Fruit fly (Drosophila melanogaster) whole organism, embryonic: ENCODE data around the gene CG7333.

ENCODE experiments used
- Asciz ChIP-seq: fragments of 200-800 bp; sonication (Bioruptor generic); optimal IDR thresholded peaks from 2 replicates; lab custom pipeline; 2017; ENCODE audit warnings: missing biosample characterization, mild to moderate bottlenecking, missing genetic modification characterization, missing genetic modification reagents
- Atf-2 ChIP-seq: fragments of 200-800 bp; sonication (Bioruptor generic); optimal IDR thresholded peaks from 2 replicates; lab custom pipeline; 2016; ENCODE audit warnings: missing biosample characterization, missing genetic modification characterization
- CG10543 ChIP-seq: fragments of 200-800 bp; sonication (Bioruptor generic); optimal IDR thresholded peaks from 3 replicates; lab custom pipeline; 2017; ENCODE audit warnings: missing biosample characterization, mild to moderate bottlenecking, missing genetic modification characterization, moderate library complexity
- CG11085 ChIP-seq: fragments of 200-800 bp; sonication (Bioruptor generic); IDR thresholded peaks from 2 replicates; pipeline ENCODE4 v1.3.6; 2022; ENCODE audit warnings: missing biosample characterization, missing genetic modification characterization
- CG11247 ChIP-seq: fragments of 200-800 bp; sonication (Bioruptor generic); IDR thresholded peaks from 2 replicates; pipeline ENCODE4 v1.3.6; 2022; ENCODE audit warnings: missing biosample characterization, missing genetic modification characterization
- CG11695 ChIP-seq: fragments of 200-800 bp; sonication (Bioruptor generic); IDR thresholded peaks from 3 replicates; pipeline ENCODE4 v1.3.6; 2022; ENCODE audit warnings: missing biosample characterization, missing genetic modification characterization
- CG12104 ChIP-seq: fragments of 200-800 bp; sonication (Bioruptor generic); optimal IDR thresholded peaks from 3 replicates; lab custom pipeline; 2016; ENCODE audit warnings: missing biosample characterization, missing genetic modification characterization
- CG12236 ChIP-seq: fragments of 200-800 bp; sonication (Bioruptor generic); optimal IDR thresholded peaks from 2 replicates; lab custom pipeline; 2016; ENCODE audit warnings: missing biosample characterization, missing genetic modification characterization
- CG12744 ChIP-seq: fragments of 200-800 bp; sonication (Bioruptor generic); optimal IDR thresholded peaks from 2 replicates; lab custom pipeline; 2016; ENCODE audit warnings: missing biosample characterization, missing genetic modification characterization
- CG15269 ChIP-seq: fragments of 200-800 bp; sonication (Bioruptor generic); optimal IDR thresholded peaks from 2 replicates; lab custom pipeline; 2018; ENCODE audit warnings: missing biosample characterization, mild to moderate bottlenecking, missing genetic modification characterization, moderate library complexity
- CG15601 ChIP-seq: fragments of 200-800 bp; sonication (Bioruptor generic); optimal IDR thresholded peaks from 3 replicates; lab custom pipeline; 2019; ENCODE audit warnings: missing biosample characterization, mild to moderate bottlenecking, missing genetic modification characterization, moderate library complexity
- CG17361 ChIP-seq: fragments of 200-800 bp; sonication (Bioruptor generic); IDR thresholded peaks from 3 replicates; pipeline ENCODE4 v1.3.6; 2022; ENCODE audit warnings: missing biosample characterization, missing genetic modification characterization
- CG17912 ChIP-seq: fragments of 200-800 bp; sonication (Bioruptor generic); optimal IDR thresholded peaks from 2 replicates; lab custom pipeline; 2018; ENCODE audit warnings: missing biosample characterization, mild to moderate bottlenecking, missing genetic modification characterization
- CG18764 ChIP-seq: fragments of 200-800 bp; sonication (Bioruptor generic); optimal IDR thresholded peaks from 3 replicates; lab custom pipeline; 2016; ENCODE audit warnings: missing biosample characterization, missing genetic modification characterization
- CG2875 ChIP-seq: fragments of 200-800 bp; sonication (Bioruptor generic); optimal IDR thresholded peaks from 2 replicates; lab custom pipeline; 2017; ENCODE audit warnings: missing biosample characterization, mild to moderate bottlenecking, missing genetic modification characterization, missing genetic modification reagents
- CG31224 ChIP-seq: fragments of 200-800 bp; sonication (Bioruptor generic); IDR thresholded peaks from 2 replicates; pipeline ENCODE4 v1.3.6; 2022; ENCODE audit warnings: missing biosample characterization, missing genetic modification characterization
- CG32767 ChIP-seq: fragments of 200-800 bp; sonication (Bioruptor generic); IDR thresholded peaks from 2 replicates; pipeline ENCODE4 v1.3.6; 2022; ENCODE audit warnings: missing biosample characterization, missing genetic modification characterization
- CG4282 ChIP-seq: fragments of 200-800 bp; sonication (Bioruptor generic); optimal IDR thresholded peaks from 2 replicates; lab custom pipeline; 2016; ENCODE audit warnings: missing biosample characterization, missing genetic modification characterization
- CG4854 ChIP-seq: fragments of 200-800 bp; sonication (Bioruptor generic); optimal IDR thresholded peaks from 2 replicates; lab custom pipeline; 2016; ENCODE audit warnings: missing biosample characterization, missing genetic modification characterization, inconsistent platforms
- CG8089 ChIP-seq: fragments of 200-800 bp; sonication (Bioruptor generic); optimal IDR thresholded peaks from 3 replicates; lab custom pipeline; 2016; ENCODE audit warnings: missing biosample characterization, missing genetic modification characterization
- CG9932 ChIP-seq: fragments of 200-800 bp; sonication (Bioruptor generic); IDR thresholded peaks from 2 replicates; pipeline ENCODE4 v1.3.6; 2022; ENCODE audit warnings: missing biosample characterization, missing genetic modification characterization
- Dref ChIP-seq: fragments of 200-800 bp; sonication (Bioruptor generic); IDR thresholded peaks from 2 replicates; pipeline ENCODE4 v1.3.6; 2022; ENCODE audit warnings: missing biosample characterization, missing genetic modification characterization
- E2f2 ChIP-seq: fragments of 200-800 bp; sonication (Bioruptor generic); IDR thresholded peaks from 2 replicates; pipeline ENCODE4 v1.3.6; 2022; ENCODE audit warnings: missing biosample characterization, missing genetic modification characterization
- ERR ChIP-seq: fragments of 200-800 bp; sonication (Bioruptor generic); optimal IDR thresholded peaks from 2 replicates; lab custom pipeline; 2016; ENCODE audit warnings: missing biosample characterization, missing genetic modification characterization
- Ets65A ChIP-seq: fragments of 200-800 bp; sonication (Bioruptor generic); peaks from one replicate; lab custom pipeline; 2016; ENCODE audit warnings: missing biosample characterization, missing genetic modification characterization
- Fer1 ChIP-seq: fragments of 200-800 bp; sonication (Bioruptor generic); optimal IDR thresholded peaks from 2 replicates; lab custom pipeline; 2017; ENCODE audit warnings: missing biosample characterization, mild to moderate bottlenecking, missing genetic modification characterization
- GATAe ChIP-seq: fragments of 200-800 bp; sonication (Bioruptor generic); conservative IDR thresholded peaks from 2 replicates; pipeline ENCODE4 v1.3.6; 2022; ENCODE audit warnings: missing biosample characterization, missing genetic modification characterization
- HLH3B ChIP-seq: fragments of 200-800 bp; sonication (Bioruptor generic); IDR thresholded peaks from 2 replicates; pipeline ENCODE4 v1.3.6; 2022; ENCODE audit warnings: missing biosample characterization, missing genetic modification characterization
- Hr78 ChIP-seq, 2 experiments: fragments of 200-800 bp in 1 of 2; fragments of >200 bp in 1 of 2; sonication (Bioruptor generic) in 1 of 2; optimal IDR thresholded peaks; 2 replicates each; lab custom pipeline; 2017 to 2019; ENCODE audit warnings: missing biosample characterization in 2 of 2, missing genetic modification characterization in 2 of 2, mild to moderate bottlenecking in 1 of 2, moderate library complexity in 1 of 2
- Lpt ChIP-seq: fragments of >200 bp; optimal IDR thresholded peaks from 2 replicates; lab custom pipeline; 2018; ENCODE audit warnings: missing biosample characterization, missing genetic modification characterization
- MBD-R2 ChIP-seq: fragments of 200-800 bp; sonication (Bioruptor generic); IDR thresholded peaks from 2 replicates; pipeline ENCODE4 v1.3.6; 2022; ENCODE audit warnings: missing biosample characterization, missing genetic modification characterization
- MTF-1 ChIP-seq: fragments of 200-800 bp; sonication (Bioruptor generic); optimal IDR thresholded peaks from 2 replicates; lab custom pipeline; 2018; ENCODE audit warnings: missing biosample characterization, mild to moderate bottlenecking, missing genetic modification characterization, borderline replicate concordance
- Nf-YC ChIP-seq: fragments of 200-800 bp; optimal IDR thresholded peaks from 3 replicates; lab custom pipeline; 2019; ENCODE audit warnings: missing biosample characterization, mild to moderate bottlenecking, missing genetic modification characterization, moderate library complexity
- PHDP ChIP-seq: fragments of 200-800 bp; sonication (Bioruptor generic); optimal IDR thresholded peaks from 3 replicates; lab custom pipeline; 2018; ENCODE audit warnings: missing biosample characterization, mild to moderate bottlenecking, missing genetic modification characterization, moderate library complexity
- Ptx1 ChIP-seq: fragments of 200-800 bp; sonication (Bioruptor generic); IDR thresholded peaks from 2 replicates; pipeline ENCODE4 v1.3.6; 2022; ENCODE audit warnings: missing biosample characterization, missing genetic modification characterization
- ab ChIP-seq: fragments of 200-800 bp; sonication (Bioruptor generic); optimal IDR thresholded peaks from 2 replicates; lab custom pipeline; 2016; ENCODE audit warnings: missing biosample characterization, missing genetic modification characterization
- ato ChIP-seq: fragments of 200-800 bp; sonication (Bioruptor generic); IDR thresholded peaks from 2 replicates; pipeline ENCODE4 v1.3.6; 2022; ENCODE audit warnings: missing biosample characterization, missing genetic modification characterization; ENCODE audit not compliant: partially characterized antibody
- bsh ChIP-seq, 2 experiments: fragments of 200-800 bp; sonication (Bioruptor generic); optimal IDR thresholded peaks; 2 replicates each; lab custom pipeline; 2017 to 2018; ENCODE audit warnings: mild to moderate bottlenecking in 2 of 2, missing biosample characterization in 2 of 2, missing genetic modification characterization in 2 of 2, moderate library complexity in 1 of 2
- crp ChIP-seq, 2 experiments: fragments of 200-800 bp; sonication (Bioruptor generic); optimal IDR thresholded peaks; 2 replicates in 1 of 2; 3 replicates in 1 of 2; lab custom pipeline; 2017; ENCODE audit warnings: missing biosample characterization in 2 of 2, missing genetic modification characterization in 2 of 2, mild to moderate bottlenecking in 1 of 2, moderate library complexity in 1 of 2
- dati ChIP-seq: fragments of 200-800 bp; sonication (Bioruptor generic); IDR thresholded peaks from 2 replicates; pipeline ENCODE4 v1.3.6; 2022; ENCODE audit warnings: missing biosample characterization, missing genetic modification characterization
- dimm ChIP-seq: fragments of 200-800 bp; sonication (Bioruptor generic); IDR thresholded peaks from 2 replicates; pipeline ENCODE4 v1.3.6; 2022; ENCODE audit warnings: missing biosample characterization, missing genetic modification characterization
- ems ChIP-seq: fragments of 200-800 bp; sonication (Bioruptor generic); optimal IDR thresholded peaks from 3 replicates; lab custom pipeline; 2016; ENCODE audit warnings: missing biosample characterization, missing genetic modification characterization
- eve ChIP-seq, 2 experiments: fragments of >200 bp; optimal IDR thresholded peaks; 2 replicates each; lab custom pipeline; 2017; ENCODE audit warnings: missing biosample characterization in 2 of 2, missing genetic modification characterization in 2 of 2
- ham ChIP-seq: fragments of 200-800 bp; sonication (Bioruptor generic); IDR thresholded peaks from 2 replicates; pipeline ENCODE4 v1.3.6; 2022; ENCODE audit warnings: missing biosample characterization, missing genetic modification characterization
- lmd ChIP-seq: fragments of 200-800 bp; sonication (Bioruptor generic); IDR thresholded peaks from 2 replicates; pipeline ENCODE4 v1.3.6; 2022; ENCODE audit warnings: missing biosample characterization, missing genetic modification characterization
- lola ChIP-seq, 3 experiments: fragments of >200 bp in 2 of 3; fragments of 200-800 bp in 1 of 3; sonication (Bioruptor generic) in 1 of 3; optimal IDR thresholded peaks; 2 replicates each; lab custom pipeline; 2017 to 2019; ENCODE audit warnings: missing biosample characterization in 3 of 3, missing genetic modification characterization in 3 of 3, mild to moderate bottlenecking in 1 of 3, moderate library complexity in 1 of 3
- mirr ChIP-seq: fragments of 200-800 bp; sonication (Bioruptor generic); optimal IDR thresholded peaks from 3 replicates; lab custom pipeline; 2018; ENCODE audit warnings: missing biosample characterization, mild to moderate bottlenecking, missing genetic modification characterization
- pb ChIP-seq: fragments of 200-800 bp; sonication (Bioruptor generic); optimal IDR thresholded peaks from 3 replicates; lab custom pipeline; 2016; ENCODE audit warnings: missing biosample characterization, missing genetic modification characterization
- peb ChIP-seq: fragments of 200-800 bp; sonication (Bioruptor generic); IDR thresholded peaks from 2 replicates; pipeline ENCODE4 v1.3.6; 2022; ENCODE audit warnings: missing biosample characterization, missing genetic modification characterization
- pho ChIP-seq: fragments of 200-800 bp; sonication (Bioruptor generic); optimal IDR thresholded peaks from 2 replicates; lab custom pipeline; 2016; ENCODE audit warnings: missing biosample characterization, missing genetic modification characterization
- sob ChIP-seq: fragments of 200-800 bp; sonication (Bioruptor generic); IDR thresholded peaks from 2 replicates; pipeline ENCODE4 v1.3.6; 2022; ENCODE audit warnings: missing biosample characterization, missing genetic modification characterization
- vnd ChIP-seq: fragments of 200-800 bp; sonication (Bioruptor generic); IDR thresholded peaks from 3 replicates; pipeline ENCODE4 v1.3.6; 2022; ENCODE audit warnings: missing biosample characterization, missing genetic modification characterization; ENCODE audit not compliant: partially characterized antibody

Gene CG7333

DNA sequence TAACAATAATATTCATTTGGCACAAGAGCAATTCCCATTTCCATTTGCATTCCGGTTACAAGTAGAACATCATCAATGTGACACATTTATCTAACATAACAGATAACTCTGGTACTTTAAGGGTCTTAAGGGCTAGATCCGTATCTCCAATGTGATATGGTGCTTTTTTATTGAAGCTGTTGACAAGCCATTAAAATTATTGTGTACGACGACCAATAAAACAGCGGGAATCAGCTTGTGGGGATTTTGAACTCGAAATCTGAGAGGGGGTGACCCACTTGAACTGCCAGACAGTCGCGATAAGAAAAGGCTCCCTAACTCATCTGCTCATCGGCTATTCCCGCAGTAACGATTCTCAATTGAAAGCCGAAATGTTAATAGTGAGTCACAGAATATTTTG lies 29.2 kb upstream of the CG7333 start (continued):
- TF ChIP-seq Ptx1: no peak
- TF ChIP-seq MTF-1: no peak
- no peak for TF ChIP-seq CG12236 (GFP tag; lab: Kevin White, UChicago)
- peak in 1 of 2 experiments; percentile 60 for TF ChIP-seq eve (GFP tag; optimal IDR thresholded peaks at IDR 0.05; lab: Kevin White, UChicago)
- TF ChIP-seq Nf-YC: peak; percentile 56
- TF ChIP-seq Lpt (GFP tag; lab: Kevin White, UChicago): no peak
- no peak for TF ChIP-seq dimm (GFP tag; lab: Robert Waterston, UW)
- TF ChIP-seq CG10543 (GFP tag; lab: Kevin White, UChicago): no peak
- no peak for TF ChIP-seq ems
- TF ChIP-seq CG32767 (GFP tag; lab: Robert Waterston, UW): no peak
- TF ChIP-seq CG11085 (GFP tag; lab: Robert Waterston, UW): no peak
- no peak for TF ChIP-seq CG31224 (GFP tag; lab: Robert Waterston, UW)
- no peak for TF ChIP-seq CG4854 (GFP tag; lab: Kevin White, UChicago)
- TF ChIP-seq CG15601 (tag; lab: Kevin White, UChicago): no peak
- TF ChIP-seq pho (GFP tag; lab: Kevin White, UChicago): no peak
- TF ChIP-seq ham (GFP tag; lab: Robert Waterston, UW): no peak
- no peak for TF ChIP-seq ato (GFP tag; lab: Robert Waterston, UW)
- peak; percentile 38 for TF ChIP-seq CG15269
- TF ChIP-seq Ets65A (GFP tag; lab: Kevin White, UChicago): no peak
- no peak for TF ChIP-seq Dref (GFP tag; lab: Robert Waterston, UW)
- TF ChIP-seq CG17912 (GFP tag; lab: Kevin White, UChicago): peak; percentile 44
- no peak for TF ChIP-seq bsh (GFP tag; optimal IDR thresholded peaks at IDR 0.05; lab: Kevin White, UChicago)
- no peak for TF ChIP-seq GATAe
- no peak for TF ChIP-seq Asciz (GFP tag; lab: Kevin White, UChicago)
- no peak for TF ChIP-seq crp (GFP tag; optimal IDR thresholded peaks at IDR 0.05; lab: Kevin White, UChicago)
- no peak for TF ChIP-seq Atf-2
- TF ChIP-seq sob (GFP tag; lab: Robert Waterston, UW): 0 out of 2 replicates have a peak, but pooled peaks have one; percentile 7
- no peak for TF ChIP-seq CG12744 (GFP tag; lab: Kevin White, UChicago)
- TF ChIP-seq MBD-R2 (GFP tag; lab: Robert Waterston, UW): no peak
- no peak for TF ChIP-seq CG11695 (GFP tag; lab: Robert Waterston, UW)
- TF ChIP-seq CG2875 (GFP tag; lab: Kevin White, UChicago): no peak
- peak; percentile 55 for TF ChIP-seq PHDP (tag; lab: Kevin White, UChicago)
- TF ChIP-seq Fer1 (GFP tag; lab: Kevin White, UChicago): peak; percentile 2
- no peak for TF ChIP-seq CG17361 (GFP tag; lab: Robert Waterston, UW)
- no peak for TF ChIP-seq E2f2 (GFP tag; lab: Robert Waterston, UW)
- TF ChIP-seq CG9932 (GFP tag; lab: Robert Waterston, UW): no peak
- TF ChIP-seq Hr78 (GFP tag; optimal IDR thresholded peaks at IDR 0.05; lab: Kevin White, UChicago): peak in 1 of 2 experiments; percentile 86
- no peak for TF ChIP-seq peb (GFP tag; lab: Robert Waterston, UW)
- TF ChIP-seq pb (GFP tag; lab: Kevin White, UChicago): no peak
- TF ChIP-seq vnd (GFP tag; lab: Robert Waterston, UW): no peak
- TF ChIP-seq ab: no peak
- no peak for TF ChIP-seq CG11247 (GFP tag; lab: Robert Waterston, UW)
- TF ChIP-seq lmd (GFP tag; lab: Robert Waterston, UW): no peak
- TF ChIP-seq lola (GFP tag; optimal IDR thresholded peaks at IDR 0.05; lab: Kevin White, UChicago): no peak
- TF ChIP-seq ERR (GFP tag; lab: Kevin White, UChicago): no peak
- no peak for TF ChIP-seq CG12104 (GFP tag; lab: Kevin White, UChicago)
- no peak for TF ChIP-seq CG18764 (GFP tag; lab: Kevin White, UChicago)
- no peak for TF ChIP-seq CG8089 (GFP tag; lab: Kevin White, UChicago)
- TF ChIP-seq mirr (GFP tag; lab: Kevin White, UChicago): peak; percentile 58
- no peak for TF ChIP-seq HLH3B (GFP tag; lab: Robert Waterston, UW)
- TF ChIP-seq CG4282 (GFP tag; lab: Kevin White, UChicago): no peak
- TF ChIP-seq dati (GFP tag; lab: Robert Waterston, UW): no peak
